Worm (Caenorhabditis elegans) whole organism, L4 larva: Measurements from ENCODE around the gene sdc-2.

ENCODE experiments used
- R02D3.7 ChIP-seq: fragments of 150-350 bp; sonication (generic microtip); optimal IDR thresholded peaks from 3 replicates; lab custom pipeline; 2014; ENCODE audit warnings: missing biosample characterization, missing genetic modification characterization
- ama-1 ChIP-seq: fragments of 150-350 bp; optimal IDR thresholded peaks from 2 replicates; lab custom pipeline; 2014; ENCODE audit warnings: inconsistent platforms, mixed read lengths
- ceh-28 ChIP-seq: fragments of 150-350 bp; optimal IDR thresholded peaks from 2 replicates; lab custom pipeline; 2014; ENCODE audit warnings: missing biosample characterization, missing genetic modification reagents, missing genetic modification characterization
- cey-2 ChIP-seq: sonication (generic microtip); optimal IDR thresholded peaks from 3 replicates; lab custom pipeline; 2017; ENCODE audit warnings: missing genetic modification characterization, mild to moderate bottlenecking, missing compliant biosample characterization, antibody characterized with exemption, borderline replicate concordance; ENCODE audit not compliant: insufficient read depth
- dve-1 ChIP-seq: sonication (generic microtip); optimal IDR thresholded peaks from 2 replicates; lab custom pipeline; 2017; ENCODE audit warnings: antibody characterized with exemption, mild to moderate bottlenecking, missing genetic modification characterization, missing compliant biosample characterization; ENCODE audit not compliant: insufficient read depth
- fos-1 ChIP-seq: fragments of 150-350 bp; optimal IDR thresholded peaks from 2 replicates; lab custom pipeline; 2014; ENCODE audit warnings: missing biosample characterization, missing genetic modification characterization
- hmg-1.1 ChIP-seq: fragments of 200-800 bp; sonication (Bioruptor generic); IDR thresholded peaks from 2 replicates; pipeline ENCODE4 v1.3.6; 2022; ENCODE audit warnings: missing genetic modification reagents, missing genetic modification characterization, missing compliant biosample characterization
- jun-1 ChIP-seq: fragments of 150-350 bp; optimal IDR thresholded peaks from 2 replicates; lab custom pipeline; 2014; ENCODE audit warnings: missing biosample characterization, missing genetic modification reagents, missing genetic modification characterization
- nhr-11 ChIP-seq: fragments of 150-350 bp; optimal IDR thresholded peaks from 2 replicates; lab custom pipeline; 2014; ENCODE audit warnings: missing biosample characterization, missing genetic modification characterization
- nhr-28 ChIP-seq: fragments of 150-350 bp; optimal IDR thresholded peaks from 2 replicates; lab custom pipeline; 2014; ENCODE audit warnings: missing biosample characterization, missing genetic modification characterization
- nhr-42 ChIP-seq: fragments of 200-800 bp; sonication (Bioruptor generic); IDR thresholded peaks from 2 replicates; pipeline ENCODE4 v1.3.6; 2022; ENCODE audit warnings: missing genetic modification characterization, missing compliant biosample characterization
- pha-4 ChIP-seq, 2 experiments: fragments of 150-350 bp in 1 of 2; fragments of 200-800 bp in 1 of 2; sonication (Bioruptor generic) in 1 of 2; IDR thresholded peaks in 1 of 2; optimal IDR thresholded peaks in 1 of 2; 2 replicates each; pipeline versions ENCODE4 v1.3.6 to Lab custom; 2014 to 2022; ENCODE audit warnings: missing genetic modification characterization in 2 of 2, missing genetic modification reagents in 2 of 2, missing biosample characterization in 1 of 2, missing compliant biosample characterization in 1 of 2
- saeg-2 ChIP-seq: fragments of 200-800 bp; sonication (Bioruptor generic); IDR thresholded peaks from 2 replicates; pipeline ENCODE4 v1.3.6; 2022; ENCODE audit warnings: missing genetic modification reagents, missing genetic modification characterization, missing compliant biosample characterization
- snpc-4 ChIP-seq: fragments of 150-350 bp; optimal IDR thresholded peaks from 2 replicates; lab custom pipeline; 2014; ENCODE audit warnings: missing biosample characterization, missing genetic modification characterization

DNA sequence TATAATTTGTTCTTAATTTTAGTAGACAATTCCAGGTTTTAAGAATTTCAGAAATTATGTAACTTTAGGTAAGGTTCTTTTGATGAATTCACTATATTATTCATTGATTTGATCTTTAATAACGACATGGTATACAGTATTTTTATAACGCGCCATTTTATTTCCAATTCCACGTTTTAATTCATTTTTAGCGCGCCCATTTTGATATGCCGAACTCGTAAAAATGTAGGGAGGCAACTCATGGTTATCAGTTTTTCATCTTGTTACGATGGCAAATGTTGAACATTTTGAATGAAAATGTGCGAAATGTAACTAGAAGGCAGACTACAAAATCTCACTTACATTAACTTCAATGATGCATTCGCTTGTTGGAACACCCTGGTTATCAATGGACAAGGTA lies 23.6 kb upstream of the sdc-2 start:
- no peak for TF ChIP-seq nhr-42 (GFP tag; lab: Robert Waterston, UW)
- TF ChIP-seq ama-1 (lab: Kevin White, UChicago) = no peak
- TF ChIP-seq jun-1 (tag; lab: Kevin White, UChicago) = no peak
- TF ChIP-seq ceh-28 (tag; lab: Kevin White, UChicago) = no peak
- TF ChIP-seq dve-1 (tag; lab: Kevin White, UChicago) = peak; percentile 45
- no peak for TF ChIP-seq pha-4 (GFP tag; IDR thresholded peaks at IDR 0.05; lab: Robert Waterston, UW)
- TF ChIP-seq pha-4 (tag; optimal IDR thresholded peaks at IDR 0.05; lab: Kevin White, UChicago) = no peak
- TF ChIP-seq saeg-2 (GFP tag; lab: Robert Waterston, UW) = no peak
- no peak for TF ChIP-seq snpc-4 (tag; lab: Kevin White, UChicago)
- TF ChIP-seq R02D3.7 (tag; lab: Kevin White, UChicago) = no peak
- no peak for TF ChIP-seq fos-1 (tag; lab: Kevin White, UChicago)
- no peak for TF ChIP-seq cey-2 (tag; lab: Kevin White, UChicago)
- TF ChIP-seq nhr-28 (tag; lab: Kevin White, UChicago) = peak; percentile 88
- no peak for TF ChIP-seq nhr-11 (tag; lab: Kevin White, UChicago)
- TF ChIP-seq hmg-1.1 = no peak
